Comparison of ENCODE assay signal across 1 fruit fly cellular context in genomic region chr2L:19865539-19866068, dm6.
A peak's percentile ranks its signal among the peaks of the same experiment; 100 is the strongest.
TF ChIP-seq lines count a peak whose summit lies in the region.

No protein-coding gene starts in this region.

TF ChIP-seq in whole organism, embryonic, 481 proteins besides CTCF, POLR2A, EP300 and RAD21 (continued from another document):
- TF ChIP-seq CG13894 (tag; optimal IDR thresholded peaks at IDR 0.05; lab: Kevin White, UChicago), result peak; percentile 79
- TF ChIP-seq CG17361 (GFP tag; IDR thresholded peaks at IDR 0.05; lab: Robert Waterston, UW), result peak; percentile 95
- TF ChIP-seq CG15479 (GFP tag; optimal IDR thresholded peaks at IDR 0.05; lab: Kevin White, UChicago), result peak; percentile 16
- peak; percentile 77 for TF ChIP-seq trh (GFP tag; optimal IDR thresholded peaks at IDR 0.05; lab: Kevin White, UChicago)
- TF ChIP-seq emc (GFP tag; optimal IDR thresholded peaks at IDR 0.05; lab: Kevin White, UChicago), result peak; percentile 60
- peak; percentile 92 for TF ChIP-seq CG11723 (GFP tag; optimal IDR thresholded peaks at IDR 0.05; lab: Kevin White, UChicago)
- TF ChIP-seq CG4820 (GFP tag; optimal IDR thresholded peaks at IDR 0.05; lab: Kevin White, UChicago), result peak; percentile 87
- TF ChIP-seq Ets97D (GFP tag; optimal IDR thresholded peaks at IDR 0.05; lab: Kevin White, UChicago), result peak; percentile 70
- TF ChIP-seq tll (GFP tag; optimal IDR thresholded peaks at IDR 0.05; lab: Kevin White, UChicago), result peak in 1 of 2 experiments; percentile 51
- peak; percentile 93 for TF ChIP-seq CG18599 (GFP tag; optimal IDR thresholded peaks at IDR 0.05; lab: Kevin White, UChicago)
- TF ChIP-seq CG15011 (GFP tag; optimal IDR thresholded peaks at IDR 0.05; lab: Kevin White, UChicago), result peak; percentile 83
- no peak for TF ChIP-seq Hr39 (optimal IDR thresholded peaks at IDR 0.05; lab: Kevin White, UChicago)
- peak; percentile 89 for TF ChIP-seq lmd (GFP tag; IDR thresholded peaks at IDR 0.05; lab: Robert Waterston, UW)
- peak; percentile 85 for TF ChIP-seq cas (GFP tag; IDR thresholded peaks at IDR 0.05; lab: Robert Waterston, UW)
- no peak for TF ChIP-seq nerfin-2 (GFP tag; IDR thresholded peaks at IDR 0.05; lab: Robert Waterston, UW; ENCODE audit: partially characterized antibody)
- TF ChIP-seq Gug (GFP tag; IDR thresholded peaks at IDR 0.05; lab: Robert Waterston, UW), result peak; percentile 78; the same call in 3 of the 4 replicates
- peak; percentile 80 for TF ChIP-seq CG8765 (GFP tag; IDR thresholded peaks at IDR 0.05; lab: Robert Waterston, UW)
- peak; percentile 98 for TF ChIP-seq Atf6 (GFP tag; IDR thresholded peaks at IDR 0.05; lab: Robert Waterston, UW)
- TF ChIP-seq gfzf (GFP tag; optimal IDR thresholded peaks at IDR 0.05; lab: Kevin White, UChicago), result no peak
- peak; percentile 96 for TF ChIP-seq wdn (GFP tag; IDR thresholded peaks at IDR 0.05; lab: Robert Waterston, UW)
- TF ChIP-seq Bgb (GFP tag; IDR thresholded peaks at IDR 0.05; lab: Robert Waterston, UW; ENCODE audit: partially characterized antibody), result no peak
- no peak for TF ChIP-seq knrl (GFP tag; IDR thresholded peaks at IDR 0.05; lab: Robert Waterston, UW; ENCODE audit: partially characterized antibody)
- TF ChIP-seq chif (GFP tag; optimal IDR thresholded peaks at IDR 0.05; lab: Kevin White, UChicago), result peak; percentile 95 to 96
- TF ChIP-seq CG9727 (GFP tag; optimal IDR thresholded peaks at IDR 0.05; lab: Kevin White, UChicago), result peak; percentile 78
- no peak for TF ChIP-seq Trl (optimal IDR thresholded peaks at IDR 0.05; lab: Kevin White, UChicago)
- TF ChIP-seq Trl (GFP tag; optimal IDR thresholded peaks at IDR 0.05; lab: Kevin White, UChicago), result peak; percentile 97
- TF ChIP-seq danr (GFP tag; IDR thresholded peaks at IDR 0.05; lab: Robert Waterston, UW), result peak; percentile 56; the same call in 1 of the 2 replicates
- peak; percentile 98 for TF ChIP-seq gem (tag; optimal IDR thresholded peaks at IDR 0.05; lab: Kevin White, UChicago)
- TF ChIP-seq CG4707 (GFP tag; optimal IDR thresholded peaks at IDR 0.05; lab: Kevin White, UChicago), result peak; percentile 87
- no peak for TF ChIP-seq mld (GFP tag; IDR thresholded peaks at IDR 0.05; lab: Robert Waterston, UW; ENCODE audit: partially characterized antibody)
- peak; percentile 87 for TF ChIP-seq gsb (GFP tag; IDR thresholded peaks at IDR 0.05; lab: Robert Waterston, UW)
- peak; percentile 89 for TF ChIP-seq CG12071 (GFP tag; optimal IDR thresholded peaks at IDR 0.05; lab: Kevin White, UChicago)
- TF ChIP-seq ro (GFP tag; IDR thresholded peaks at IDR 0.05; lab: Robert Waterston, UW), result peak; percentile 49
